Fruit fly (Drosophila melanogaster) whole organism, embryonic: ENCODE results near the gene CG16753.

Experiments used
- Ada2b ChIP-seq: fragments of 200-800 bp; sonication (Bioruptor generic); IDR thresholded peaks from 2 replicates; pipeline ENCODE4 v1.3.6; 2022; ENCODE audit warnings: missing biosample characterization, missing genetic modification characterization
- Awh ChIP-seq: fragments of 200-800 bp; sonication (Bioruptor generic); IDR thresholded peaks from 2 replicates; pipeline ENCODE4, ENCODE4 v1.3.6; 2022; ENCODE audit warnings: missing biosample characterization, missing genetic modification characterization
- C15 ChIP-seq: fragments of 200-800 bp; sonication (Bioruptor generic); IDR thresholded peaks from 3 replicates; pipeline ENCODE4 v1.3.6; 2022; ENCODE audit warnings: missing biosample characterization, missing genetic modification characterization
- CG10654 ChIP-seq: fragments of 200-800 bp; sonication (Bioruptor generic); optimal IDR thresholded peaks from 2 replicates; lab custom pipeline; 2016; ENCODE audit warnings: missing biosample characterization, missing genetic modification characterization
- CG11398 ChIP-seq: fragments of 200-800 bp; sonication (Bioruptor generic); optimal IDR thresholded peaks from 2 replicates; lab custom pipeline; 2016; ENCODE audit warnings: missing biosample characterization, missing genetic modification characterization
- CG11456 ChIP-seq: fragments of 200-800 bp; sonication (Bioruptor generic); IDR thresholded peaks from 3 replicates; pipeline ENCODE4 v1.3.6; 2022; ENCODE audit warnings: missing biosample characterization, missing genetic modification characterization
- CG13624 ChIP-seq: fragments of 200-800 bp; sonication (Bioruptor generic); optimal IDR thresholded peaks from 2 replicates; lab custom pipeline; 2016; ENCODE audit warnings: missing biosample characterization, missing genetic modification characterization
- CG15011 ChIP-seq: fragments of 200-800 bp; sonication (Bioruptor generic); optimal IDR thresholded peaks from 3 replicates; lab custom pipeline; 2018; ENCODE audit warnings: missing biosample characterization, mild to moderate bottlenecking, missing genetic modification characterization
- CG15601 ChIP-seq: fragments of 200-800 bp; sonication (Bioruptor generic); optimal IDR thresholded peaks from 3 replicates; lab custom pipeline; 2019; ENCODE audit warnings: missing biosample characterization, mild to moderate bottlenecking, missing genetic modification characterization, moderate library complexity
- CG17361 ChIP-seq: fragments of 200-800 bp; sonication (Bioruptor generic); IDR thresholded peaks from 3 replicates; pipeline ENCODE4 v1.3.6; 2022; ENCODE audit warnings: missing biosample characterization, missing genetic modification characterization
- CG2120 ChIP-seq: fragments of 200-800 bp; sonication (Bioruptor generic); optimal IDR thresholded peaks from 3 replicates; lab custom pipeline; 2016; ENCODE audit warnings: missing biosample characterization, missing genetic modification characterization
- CG2712 ChIP-seq: fragments of 200-800 bp; optimal IDR thresholded peaks from 3 replicates; lab custom pipeline; 2019; ENCODE audit warnings: missing biosample characterization, mild to moderate bottlenecking, missing genetic modification characterization, moderate library complexity
- CG30431 ChIP-seq: fragments of 200-800 bp; sonication (Bioruptor generic); optimal IDR thresholded peaks from 2 replicates; lab custom pipeline; 2017; ENCODE audit warnings: missing biosample characterization, missing genetic modification characterization
- CG31441 ChIP-seq: fragments of 200-800 bp; sonication (Bioruptor generic); IDR thresholded peaks from 2 replicates; pipeline ENCODE4 v1.3.6; 2022; ENCODE audit warnings: missing biosample characterization, missing genetic modification characterization
- CG33213 ChIP-seq: fragments of 200-800 bp; sonication (Bioruptor generic); optimal IDR thresholded peaks from 3 replicates; lab custom pipeline; 2016; ENCODE audit warnings: missing biosample characterization, missing genetic modification characterization
- CG3726 ChIP-seq: fragments of 200-800 bp; sonication (Bioruptor generic); IDR thresholded peaks from 3 replicates; pipeline ENCODE4, ENCODE4 v1.3.6; 2022; ENCODE audit warnings: missing biosample characterization, missing genetic modification characterization
- CG3995 ChIP-seq: fragments of 200-800 bp; sonication (Bioruptor generic); optimal IDR thresholded peaks from 3 replicates; lab custom pipeline; 2016; ENCODE audit warnings: missing biosample characterization, missing genetic modification characterization
- CG4617 ChIP-seq: fragments of 200-800 bp; sonication (Bioruptor generic); optimal IDR thresholded peaks from 3 replicates; lab custom pipeline; 2016; ENCODE audit warnings: missing biosample characterization, missing genetic modification characterization, borderline replicate concordance
- CG4730 ChIP-seq: fragments of 200-800 bp; sonication (Bioruptor generic); IDR thresholded peaks from 2 replicates; pipeline ENCODE4 v1.3.6; 2022; ENCODE audit warnings: missing biosample characterization, missing genetic modification characterization
- CG4820 ChIP-seq: fragments of 200-800 bp; sonication (Bioruptor generic); optimal IDR thresholded peaks from 3 replicates; lab custom pipeline; 2016; ENCODE audit warnings: missing biosample characterization, missing genetic modification characterization
- CG6765 ChIP-seq: fragments of 200-800 bp; sonication (Bioruptor generic); optimal IDR thresholded peaks from 3 replicates; lab custom pipeline; 2017; ENCODE audit warnings: missing biosample characterization, mild to moderate bottlenecking, missing genetic modification characterization
- CG7271 ChIP-seq: fragments of 200-800 bp; sonication (Bioruptor generic); optimal IDR thresholded peaks from 2 replicates; lab custom pipeline; 2018; ENCODE audit warnings: missing biosample characterization, mild to moderate bottlenecking, missing genetic modification characterization, moderate library complexity
- Camta ChIP-seq: fragments of 200-800 bp; sonication (Bioruptor generic); optimal IDR thresholded peaks from 2 replicates; lab custom pipeline; 2016; ENCODE audit warnings: missing biosample characterization, missing genetic modification characterization
- Doc2 ChIP-seq: fragments of 200-800 bp; sonication (Bioruptor generic); IDR thresholded peaks from 2 replicates; pipeline ENCODE4 v1.3.6; 2022; ENCODE audit warnings: missing biosample characterization, missing genetic modification characterization
- Ets65A ChIP-seq: fragments of 200-800 bp; sonication (Bioruptor generic); peaks from one replicate; lab custom pipeline; 2016; ENCODE audit warnings: missing biosample characterization, missing genetic modification characterization
- Fer1 ChIP-seq: fragments of 200-800 bp; sonication (Bioruptor generic); optimal IDR thresholded peaks from 2 replicates; lab custom pipeline; 2017; ENCODE audit warnings: missing biosample characterization, mild to moderate bottlenecking, missing genetic modification characterization
- Hr78 ChIP-seq, 2 experiments: fragments of 200-800 bp in 1 of 2; fragments of >200 bp in 1 of 2; sonication (Bioruptor generic) in 1 of 2; optimal IDR thresholded peaks; 2 replicates each; lab custom pipeline; 2017 to 2019; ENCODE audit warnings: missing biosample characterization in 2 of 2, missing genetic modification characterization in 2 of 2, mild to moderate bottlenecking in 1 of 2, moderate library complexity in 1 of 2
- MTF-1 ChIP-seq: fragments of 200-800 bp; sonication (Bioruptor generic); optimal IDR thresholded peaks from 2 replicates; lab custom pipeline; 2018; ENCODE audit warnings: missing biosample characterization, mild to moderate bottlenecking, missing genetic modification characterization, borderline replicate concordance
- Optix ChIP-seq: fragments of 200-800 bp; sonication (Bioruptor generic); IDR thresholded peaks from 3 replicates; pipeline ENCODE4 v1.3.6; 2022; ENCODE audit warnings: missing biosample characterization, missing genetic modification characterization
- Tbp ChIP-seq: fragments of >200 bp; optimal IDR thresholded peaks from 2 replicates; lab custom pipeline; 2018; ENCODE audit warnings: missing biosample characterization, missing genetic modification characterization
- al ChIP-seq: fragments of 200-800 bp; sonication (Bioruptor generic); IDR thresholded peaks from 2 replicates; pipeline ENCODE4 v1.3.6; 2022; ENCODE audit warnings: missing biosample characterization, missing genetic modification characterization
- cato ChIP-seq: fragments of 200-800 bp; sonication (Bioruptor generic); optimal IDR thresholded peaks from 2 replicates; lab custom pipeline; 2016; ENCODE audit warnings: missing biosample characterization, missing genetic modification characterization, borderline replicate concordance
- chinmo ChIP-seq: fragments of 200-800 bp; sonication (Bioruptor generic); IDR thresholded peaks from 4 replicates; pipeline ENCODE4 v1.3.6; 2022; ENCODE audit warnings: missing biosample characterization, missing genetic modification characterization; ENCODE audit not compliant: partially characterized antibody
- chm ChIP-seq: fragments of 200-800 bp; sonication (Bioruptor generic); IDR thresholded peaks from 2 replicates; pipeline ENCODE4 v1.3.6; 2022; ENCODE audit warnings: missing biosample characterization, missing genetic modification characterization
- crc ChIP-seq: fragments of 200-800 bp; sonication (Bioruptor generic); optimal IDR thresholded peaks from 2 replicates; lab custom pipeline; 2016; ENCODE audit warnings: missing biosample characterization, missing genetic modification characterization
- dimm ChIP-seq: fragments of 200-800 bp; sonication (Bioruptor generic); IDR thresholded peaks from 2 replicates; pipeline ENCODE4 v1.3.6; 2022; ENCODE audit warnings: missing biosample characterization, missing genetic modification characterization
- en ChIP-seq: fragments of 200-800 bp; sonication (Bioruptor generic); optimal IDR thresholded peaks from 2 replicates; lab custom pipeline; 2016; ENCODE audit warnings: missing biosample characterization, missing genetic modification characterization
- ewg ChIP-seq: fragments of 200-800 bp; sonication (Bioruptor generic); optimal IDR thresholded peaks from 3 replicates; lab custom pipeline; 2017; ENCODE audit warnings: mild to moderate bottlenecking, missing biosample characterization, missing genetic modification reagents, missing genetic modification characterization
- gcm2 ChIP-seq: fragments of 200-800 bp; sonication (Bioruptor generic); optimal IDR thresholded peaks from 2 replicates; lab custom pipeline; 2016; ENCODE audit warnings: missing biosample characterization, missing genetic modification characterization
- gem ChIP-seq: fragments of 200-800 bp; sonication (Bioruptor generic); optimal IDR thresholded peaks from 2 replicates; lab custom pipeline; 2019; ENCODE audit warnings: missing biosample characterization, mild to moderate bottlenecking, missing genetic modification characterization, moderate library complexity
- h ChIP-seq: fragments of >200 bp; optimal IDR thresholded peaks from 2 replicates; lab custom pipeline; 2017
- jumu ChIP-seq: fragments of 200-800 bp; sonication (Bioruptor generic); optimal IDR thresholded peaks from 3 replicates; lab custom pipeline; 2016; ENCODE audit warnings: missing biosample characterization, missing genetic modification characterization
- nerfin-1 ChIP-seq: fragments of 200-800 bp; sonication (Bioruptor generic); optimal IDR thresholded peaks from 3 replicates; lab custom pipeline; 2019; ENCODE audit warnings: missing biosample characterization, mild to moderate bottlenecking, missing genetic modification characterization, moderate library complexity
- p53 ChIP-seq: fragments of 200-800 bp; sonication (Bioruptor generic); optimal IDR thresholded peaks from 2 replicates; lab custom pipeline; 2016; ENCODE audit warnings: missing biosample characterization, missing genetic modification characterization
- ranshi ChIP-seq: fragments of 200-800 bp; sonication (Bioruptor generic); IDR thresholded peaks from 2 replicates; pipeline ENCODE4 v1.3.6; 2022; ENCODE audit warnings: missing biosample characterization, missing genetic modification characterization
- run ChIP-seq: fragments of 200-800 bp; sonication (Bioruptor generic); optimal IDR thresholded peaks from 3 replicates; lab custom pipeline; 2018; ENCODE audit warnings: missing biosample characterization, mild to moderate bottlenecking, missing genetic modification characterization
- sc ChIP-seq, 3 experiments: fragments of >200 bp in 2 of 3; fragments of 200-800 bp in 1 of 3; sonication (Bioruptor generic) in 1 of 3; optimal IDR thresholded peaks; 2 replicates in 2 of 3; 3 replicates in 1 of 3; lab custom pipeline; 2017; ENCODE audit warnings: mild to moderate bottlenecking in 1 of 3, missing biosample characterization in 1 of 3, missing genetic modification characterization in 1 of 3, missing genetic modification reagents in 1 of 3
- sob ChIP-seq: fragments of 200-800 bp; sonication (Bioruptor generic); IDR thresholded peaks from 2 replicates; pipeline ENCODE4 v1.3.6; 2022; ENCODE audit warnings: missing biosample characterization, missing genetic modification characterization
- ssp ChIP-seq: fragments of 200-800 bp; sonication (Bioruptor generic); IDR thresholded peaks from 2 replicates; pipeline ENCODE4 v1.3.6; 2022; ENCODE audit warnings: missing biosample characterization, missing genetic modification characterization
- tgo ChIP-seq: fragments of 200-800 bp; sonication (Bioruptor generic); IDR thresholded peaks from 3 replicates; pipeline ENCODE4 v1.3.6; 2022; ENCODE audit warnings: missing biosample characterization, missing genetic modification characterization

Gene CG16753

dm6 chr3L:3083329-3084083 lies 28.6 kb downstream of the CG16753 start (continued):
- TF ChIP-seq CG11398 (GFP tag; lab: Kevin White, UChicago) (peak; percentile 33), nerfin-1 (tag; lab: Kevin White, UChicago) (peak; percentile 44), CG13624 (peak; percentile 91), Optix (GFP tag; lab: Robert Waterston, UW) (no peak; the same call in 2 of the 3 replicates), Fer1 (GFP tag; lab: Kevin White, UChicago) (peak; percentile 58), Awh (GFP tag; lab: Robert Waterston, UW) (peak; percentile 84), h (lab: Kevin White, UChicago) (no peak), run (tag; lab: Kevin White, UChicago) (no peak), Ets65A (GFP tag; lab: Kevin White, UChicago) (peak; percentile 1), Ada2b (no peak), al (no peak), cato (peak; percentile 1), ssp (no peak), CG4730 (GFP tag; lab: Robert Waterston, UW) (no peak), en (no peak), Camta (peak; percentile 35), dimm (no peak), p53 (no peak), C15 (GFP tag; lab: Robert Waterston, UW) (no peak), CG7271 (tag; lab: Kevin White, UChicago) (no peak), CG2712 (peak; percentile 24), CG3726 (GFP tag; lab: Robert Waterston, UW) (0 out of 3 replicates have a peak, but pooled peaks have one; percentile 50), CG15011 (GFP tag; lab: Kevin White, UChicago) (peak; percentile 20), CG6765 (GFP tag; lab: Kevin White, UChicago) (peak; percentile 30), sc (optimal IDR thresholded peaks at IDR 0.05; lab: Kevin White, UChicago) (no peak), sc (GFP tag; optimal IDR thresholded peaks at IDR 0.05; lab: Kevin White, UChicago) (peak; percentile 45), chinmo (GFP tag; lab: Robert Waterston, UW) (0 out of 4 replicates have a peak, but pooled peaks have one; percentile 52), CG17361 (GFP tag; lab: Robert Waterston, UW) (no peak), sob (GFP tag; lab: Robert Waterston, UW) (no peak; the same call in 1 of the 2 replicates), CG4820 (GFP tag; lab: Kevin White, UChicago) (peak; percentile 59), ranshi (peak; percentile 60; the same call in 1 of the 2 replicates), tgo (GFP tag; lab: Robert Waterston, UW) (no peak), CG3995 (GFP tag; lab: Kevin White, UChicago) (no peak), crc (GFP tag; lab: Kevin White, UChicago) (no peak), gem (peak; percentile 48), Hr78 (GFP tag; optimal IDR thresholded peaks at IDR 0.05; lab: Kevin White, UChicago) (peak in 1 of 2 experiments; percentile 32), CG11456 (GFP tag; lab: Robert Waterston, UW) (no peak), gcm2 (GFP tag; lab: Kevin White, UChicago) (no peak), CG10654 (peak; percentile 33), CG4617 (GFP tag; lab: Kevin White, UChicago) (no peak), Doc2 (GFP tag; lab: Robert Waterston, UW) (no peak), Tbp (GFP tag; lab: Kevin White, UChicago) (no peak), CG2120 (GFP tag; lab: Kevin White, UChicago) (no peak), CG30431 (peak; percentile 25), CG31441 (GFP tag; lab: Robert Waterston, UW) (peak; percentile 44; the same call in 1 of the 2 replicates), ewg (peak; percentile 67), jumu (GFP tag; lab: Kevin White, UChicago) (no peak), MTF-1 (GFP tag; lab: Kevin White, UChicago) (peak; percentile 79), CG33213 (GFP tag; lab: Kevin White, UChicago) (no peak), CG15601 (tag; lab: Kevin White, UChicago) (peak; percentile 81), chm (GFP tag; lab: Robert Waterston, UW) (peak; percentile 84)
